Worm (Caenorhabditis elegans) whole organism, L2 larva: ENCODE data around the gene Y67A10A.11.

Source experiments
- R02D3.7 ChIP-seq: fragments of 150-350 bp; optimal IDR thresholded peaks from 2 replicates; lab custom pipeline; 2014; ENCODE audit warnings: missing biosample characterization, missing genetic modification characterization
- aly-2 ChIP-seq: fragments of 150-350 bp; optimal IDR thresholded peaks from 2 replicates; lab custom pipeline; 2014; ENCODE audit warnings: missing biosample characterization, missing genetic modification characterization
- ama-1 ChIP-seq: fragments of 150-350 bp; optimal IDR thresholded peaks from 2 replicates; lab custom pipeline; 2018; ENCODE audit warnings: inconsistent platforms
- ceh-82 ChIP-seq: fragments of 150-350 bp; optimal IDR thresholded peaks from 2 replicates; lab custom pipeline; 2014; ENCODE audit warnings: missing biosample characterization, missing genetic modification characterization
- dmd-4 ChIP-seq: sonication (generic microtip); optimal IDR thresholded peaks from 2 replicates; lab custom pipeline; 2017; ENCODE audit warnings: missing biosample characterization, missing genetic modification characterization
- fos-1 ChIP-seq: fragments of 150-350 bp; optimal IDR thresholded peaks from 2 replicates; lab custom pipeline; 2014; ENCODE audit warnings: missing biosample characterization, missing genetic modification characterization
- lsy-2 ChIP-seq, 2 experiments: fragments of 150-350 bp in 1 of 2; sonication (generic microtip) in 1 of 2; optimal IDR thresholded peaks; 2 replicates each; lab custom pipeline; 2014 to 2017; ENCODE audit warnings: missing biosample characterization in 2 of 2, missing genetic modification characterization in 2 of 2
- mdl-1 ChIP-seq, 2 experiments: fragments of 150-350 bp in 1 of 2; sonication (generic microtip) in 1 of 2; optimal IDR thresholded peaks; 2 replicates each; lab custom pipeline; 2017; ENCODE audit warnings: missing biosample characterization in 2 of 2, missing genetic modification characterization in 2 of 2
- nhr-11 ChIP-seq: fragments of 150-350 bp; optimal IDR thresholded peaks from 2 replicates; lab custom pipeline; 2014; ENCODE audit warnings: missing biosample characterization, missing genetic modification characterization
- nhr-23 ChIP-seq: fragments of 150-350 bp; optimal IDR thresholded peaks from 2 replicates; lab custom pipeline; 2014; ENCODE audit warnings: missing biosample characterization, missing genetic modification reagents, missing genetic modification characterization
- nhr-237 ChIP-seq: fragments of 150-350 bp; optimal IDR thresholded peaks from 2 replicates; lab custom pipeline; 2014; ENCODE audit warnings: missing biosample characterization, missing genetic modification characterization
- sem-4 ChIP-seq: fragments of 150-350 bp; optimal IDR thresholded peaks from 2 replicates; lab custom pipeline; 2014; ENCODE audit warnings: missing biosample characterization, missing genetic modification reagents, missing genetic modification characterization
- skn-1 ChIP-seq: sonication (generic microtip); optimal IDR thresholded peaks from 2 replicates; lab custom pipeline; 2017; ENCODE audit warnings: missing biosample characterization, missing genetic modification characterization
- sma-9 ChIP-seq, 2 experiments: fragments of 150-350 bp in 1 of 2; sonication (generic microtip) in 1 of 2; optimal IDR thresholded peaks; 2 replicates each; lab custom pipeline; 2014 to 2016; ENCODE audit warnings: missing genetic modification characterization in 2 of 2, mild to moderate bottlenecking in 1 of 2, missing biosample characterization in 1 of 2, missing compliant biosample characterization in 1 of 2, missing genetic modification reagents in 1 of 2, moderate library complexity in 1 of 2

ce11 chrIV:14295262-14295661 lies 44.5 kb upstream of the Y67A10A.11 start:
- no peak for TF ChIP-seq R02D3.7
- TF ChIP-seq sma-9 (GFP tag; optimal IDR thresholded peaks at IDR 0.05; lab: Kevin White, UChicago), result no peak
- no peak for TF ChIP-seq sma-9 (tag; optimal IDR thresholded peaks at IDR 0.05; lab: Kevin White, UChicago)
- TF ChIP-seq sem-4 (tag; lab: Kevin White, UChicago), result no peak
- no peak for TF ChIP-seq nhr-237 (tag; lab: Kevin White, UChicago)
- TF ChIP-seq skn-1, result no peak
- TF ChIP-seq fos-1 (tag; lab: Kevin White, UChicago), result no peak
- TF ChIP-seq mdl-1 (tag; optimal IDR thresholded peaks at IDR 0.05; lab: Kevin White, UChicago), result no peak
- TF ChIP-seq ceh-82 (tag; lab: Kevin White, UChicago), result no peak
- TF ChIP-seq aly-2 (tag; lab: Kevin White, UChicago), result no peak
- TF ChIP-seq ama-1, result no peak
- no peak for TF ChIP-seq lsy-2 (tag; optimal IDR thresholded peaks at IDR 0.05; lab: Kevin White, UChicago)
- TF ChIP-seq dmd-4 (tag; lab: Kevin White, UChicago), result no peak
- TF ChIP-seq nhr-23, result no peak
- no peak for TF ChIP-seq nhr-11 (tag; lab: Kevin White, UChicago)
